Fruit fly (Drosophila melanogaster) whole organism, prepupa: Measurements from ENCODE around the gene CG13884.

Source experiments
- CG11762 ChIP-seq: fragments of 200-800 bp; sonication (Bioruptor generic); optimal IDR thresholded peaks from 3 replicates; lab custom pipeline; 2016; ENCODE audit warnings: missing biosample characterization, missing genetic modification characterization; ENCODE audit not compliant: insufficient read depth
- CG31627 ChIP-seq: fragments of 200-800 bp; sonication (Bioruptor generic); optimal IDR thresholded peaks from 3 replicates; lab custom pipeline; 2016; ENCODE audit warnings: missing biosample characterization, missing genetic modification characterization
- CG32006 ChIP-seq: fragments of 200-800 bp; sonication (Bioruptor generic); optimal IDR thresholded peaks from 3 replicates; lab custom pipeline; 2017; ENCODE audit warnings: missing biosample characterization, mild to moderate bottlenecking, missing genetic modification characterization
- CG34406 ChIP-seq: fragments of 200-800 bp; sonication (Bioruptor generic); optimal IDR thresholded peaks from 3 replicates; lab custom pipeline; 2016; ENCODE audit warnings: missing biosample characterization, missing genetic modification characterization
- CG6276 ChIP-seq: fragments of 200-800 bp; sonication (Bioruptor generic); optimal IDR thresholded peaks from 2 replicates; lab custom pipeline; 2017; ENCODE audit warnings: missing biosample characterization, mild to moderate bottlenecking, missing genetic modification characterization
- Ets21C ChIP-seq: fragments of 200-800 bp; sonication (Bioruptor generic); optimal IDR thresholded peaks from 3 replicates; lab custom pipeline; 2016; ENCODE audit warnings: missing biosample characterization, missing genetic modification characterization
- Lpt ChIP-seq: fragments of 200-800 bp; sonication (Bioruptor generic); optimal IDR thresholded peaks from 3 replicates; lab custom pipeline; 2016; ENCODE audit warnings: missing biosample characterization, missing genetic modification characterization
- Sox102F ChIP-seq: fragments of 200-800 bp; sonication (Bioruptor generic); optimal IDR thresholded peaks from 2 replicates; lab custom pipeline; 2016; ENCODE audit warnings: missing biosample characterization, mild to moderate bottlenecking, missing genetic modification characterization
- achi ChIP-seq: fragments of 200-800 bp; sonication (Bioruptor generic); optimal IDR thresholded peaks from 3 replicates; lab custom pipeline; 2016; ENCODE audit warnings: missing biosample characterization, missing genetic modification characterization
- acj6 ChIP-seq: fragments of 200-800 bp; sonication (Bioruptor generic); optimal IDR thresholded peaks from 3 replicates; lab custom pipeline; 2016; ENCODE audit warnings: missing biosample characterization, missing genetic modification characterization
- eg ChIP-seq: fragments of 200-800 bp; sonication (Bioruptor generic); IDR thresholded peaks from 3 replicates; pipeline ENCODE4 v1.3.6; 2022; ENCODE audit warnings: missing biosample characterization, missing genetic modification characterization
- fd85E ChIP-seq: fragments of 200-800 bp; sonication (Bioruptor generic); optimal IDR thresholded peaks from 3 replicates; lab custom pipeline; 2016; ENCODE audit warnings: missing biosample characterization, missing genetic modification characterization

DNA sequence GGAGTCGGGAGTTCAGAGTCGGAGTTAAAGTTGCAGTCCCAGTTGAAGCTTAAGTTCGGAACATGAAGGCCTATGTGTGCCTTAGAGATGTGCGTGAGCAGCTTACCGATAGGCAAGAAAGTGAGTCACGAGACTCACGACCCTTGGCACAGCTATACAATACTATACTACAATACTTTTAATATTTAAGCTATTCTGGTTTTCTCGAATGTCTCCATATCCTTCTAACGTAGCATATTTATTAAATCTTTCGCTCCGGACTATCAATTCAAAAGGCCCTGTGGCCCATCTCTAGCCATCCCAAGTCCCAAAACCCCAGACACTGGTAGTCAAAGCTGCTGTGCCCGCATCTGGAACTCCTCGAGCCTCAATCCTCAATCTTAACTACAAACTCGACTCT lies 24.0 kb upstream of the CG13884 start:
- TF ChIP-seq acj6 (no peak), achi (GFP tag; lab: Kevin White, UChicago) (no peak), CG34406 (no peak), eg (GFP tag; lab: Robert Waterston, UW) (no peak), Ets21C (GFP tag; lab: Kevin White, UChicago) (no peak), Sox102F (GFP tag; lab: Kevin White, UChicago) (no peak), CG11762 (GFP tag; lab: Kevin White, UChicago) (no peak), Lpt (GFP tag; lab: Kevin White, UChicago) (no peak), CG32006 (no peak), CG6276 (GFP tag; lab: Kevin White, UChicago) (no peak), CG31627 (GFP tag; lab: Kevin White, UChicago) (no peak), fd85E (GFP tag; lab: Kevin White, UChicago) (no peak)
